Worm (Caenorhabditis elegans) whole organism, L4 larva: ENCODE data around the gene mig-22.

Experiments
- D1046.2 ChIP-seq: fragments of 200-800 bp; sonication (Bioruptor generic); IDR thresholded peaks from 2 replicates; pipeline ENCODE4 v1.3.6; 2022; ENCODE audit warnings: missing genetic modification characterization, missing compliant biosample characterization
- F26F4.8 ChIP-seq: fragments of 200-800 bp; sonication (Bioruptor generic); conservative IDR thresholded peaks from 2 replicates; pipeline ENCODE4 v1.3.6; 2022; ENCODE audit warnings: missing genetic modification characterization, missing compliant biosample characterization
- F37D6.2 ChIP-seq: sonication (generic microtip); optimal IDR thresholded peaks from 2 replicates; lab custom pipeline; 2016; ENCODE audit warnings: mild to moderate bottlenecking, missing genetic modification characterization, missing compliant biosample characterization
- F44E2.7 ChIP-seq: fragments of 200-800 bp; sonication (Bioruptor generic); IDR thresholded peaks from 2 replicates; pipeline ENCODE4 v2.1.2; 2022; ENCODE audit warnings: missing genetic modification characterization, missing compliant biosample characterization
- F49E8.2 ChIP-seq: sonication (generic microtip); optimal IDR thresholded peaks from 2 replicates; lab custom pipeline; 2016; ENCODE audit warnings: missing compliant biosample characterization, mild to moderate bottlenecking, missing genetic modification characterization, borderline replicate concordance
- T20F7.1 ChIP-seq: fragments of 200-800 bp; sonication (Bioruptor generic); optimal IDR thresholded peaks from 2 replicates; lab custom pipeline; 2018; ENCODE audit warnings: mild to moderate bottlenecking, missing genetic modification characterization, missing compliant biosample characterization
- T26A8.4 ChIP-seq: fragments of 200-800 bp; sonication (Bioruptor generic); IDR thresholded peaks from 2 replicates; pipeline ENCODE4 v1.3.6; 2022; ENCODE audit warnings: missing genetic modification characterization, missing compliant biosample characterization
- aha-1 ChIP-seq: fragments of 150-350 bp; peaks from one replicate; lab custom pipeline; 2014; ENCODE audit warnings: missing biosample characterization, missing genetic modification characterization
- aly-2 ChIP-seq: sonication (generic microtip); optimal IDR thresholded peaks from 2 replicates; lab custom pipeline; 2018; ENCODE audit warnings: missing biosample characterization, missing genetic modification characterization
- ceh-44 ChIP-seq: fragments of 200-800 bp; sonication (Bioruptor generic); IDR thresholded peaks from 2 replicates; pipeline ENCODE4 v1.3.6; 2022; ENCODE audit warnings: missing genetic modification reagents, missing genetic modification characterization, missing compliant biosample characterization
- ceh-62 ChIP-seq: sonication (generic microtip); optimal IDR thresholded peaks from 2 replicates; lab custom pipeline; 2017; ENCODE audit warnings: missing biosample characterization, missing genetic modification characterization
- ces-1 ChIP-seq: fragments of 150-350 bp; sonication (generic microtip); optimal IDR thresholded peaks from 4 replicates; lab custom pipeline; 2014; ENCODE audit warnings: missing biosample characterization, missing genetic modification reagents, missing genetic modification characterization
- ctbp-1 ChIP-seq: fragments of 200-800 bp; sonication (Bioruptor generic); IDR thresholded peaks from 2 replicates; pipeline ENCODE4 v1.3.6; 2022; ENCODE audit warnings: missing genetic modification reagents, missing genetic modification characterization, missing compliant biosample characterization
- daf-16 ChIP-seq, 3 experiments: sonication (generic microtip); optimal IDR thresholded peaks; 2 replicates each; lab custom pipeline; 2016 to 2017; ENCODE audit warnings: missing genetic modification characterization in 3 of 3, missing genetic modification reagents in 3 of 3, mild to moderate bottlenecking in 2 of 3, missing compliant biosample characterization in 2 of 3, missing biosample characterization in 1 of 3, moderate library complexity in 1 of 3
- daf-8 ChIP-seq: fragments of 200-800 bp; sonication (Bioruptor generic); IDR thresholded peaks from 2 replicates; pipeline ENCODE4 v1.3.6; 2022; ENCODE audit warnings: missing genetic modification characterization, missing compliant biosample characterization
- dmd-6 ChIP-seq: fragments of 200-800 bp; sonication (Bioruptor generic); IDR thresholded peaks from 2 replicates; pipeline ENCODE4 v1.3.6; 2022; ENCODE audit warnings: missing genetic modification reagents, missing genetic modification characterization, missing compliant biosample characterization
- dmd-8 ChIP-seq: fragments of 200-800 bp; sonication (Bioruptor generic); IDR thresholded peaks from 2 replicates; pipeline ENCODE4 v1.3.6; 2022; ENCODE audit warnings: missing genetic modification characterization, missing compliant biosample characterization
- dpl-1 ChIP-seq: fragments of 150-350 bp; optimal IDR thresholded peaks from 2 replicates; lab custom pipeline; 2014; ENCODE audit warnings: missing biosample characterization, missing genetic modification reagents, missing genetic modification characterization
- duxl-1 ChIP-seq: sonication (generic microtip); optimal IDR thresholded peaks from 2 replicates; lab custom pipeline; 2016; ENCODE audit warnings: mild to moderate bottlenecking, missing genetic modification characterization, moderate library complexity, missing compliant biosample characterization; ENCODE audit not compliant: poor library complexity
- egl-27 ChIP-seq: sonication (generic microtip); optimal IDR thresholded peaks from 3 replicates; lab custom pipeline; 2017; ENCODE audit warnings: missing biosample characterization, missing genetic modification reagents, missing genetic modification characterization
- egl-43 ChIP-seq: fragments of 200-800 bp; sonication (Bioruptor generic); IDR thresholded peaks from 2 replicates; pipeline ENCODE4 v1.3.6; 2022; ENCODE audit warnings: missing genetic modification reagents, missing genetic modification characterization, missing compliant biosample characterization
- fkh-10 ChIP-seq: fragments of 150-350 bp; optimal IDR thresholded peaks from 2 replicates; lab custom pipeline; 2014; ENCODE audit warnings: missing biosample characterization, missing genetic modification reagents, missing genetic modification characterization
- hlh-30 ChIP-seq: sonication (generic microtip); optimal IDR thresholded peaks from 2 replicates; lab custom pipeline; 2017; ENCODE audit warnings: antibody characterized with exemption, mild to moderate bottlenecking, missing genetic modification characterization, missing compliant biosample characterization; ENCODE audit not compliant: insufficient read depth
- hmg-1.1 ChIP-seq: fragments of 200-800 bp; sonication (Bioruptor generic); IDR thresholded peaks from 2 replicates; pipeline ENCODE4 v1.3.6; 2022; ENCODE audit warnings: missing genetic modification reagents, missing genetic modification characterization, missing compliant biosample characterization
- lin-13 ChIP-seq: fragments of 150-350 bp; optimal IDR thresholded peaks from 2 replicates; lab custom pipeline; 2014; ENCODE audit warnings: missing biosample characterization, missing genetic modification reagents, missing genetic modification characterization
- lir-3 ChIP-seq: sonication (generic microtip); optimal IDR thresholded peaks from 2 replicates; lab custom pipeline; 2016; ENCODE audit warnings: mild to moderate bottlenecking, missing genetic modification characterization, missing compliant biosample characterization
- madf-9 ChIP-seq: fragments of 200-800 bp; sonication (Bioruptor generic); conservative IDR thresholded peaks from 2 replicates; pipeline ENCODE4 v1.3.6; 2022; ENCODE audit warnings: missing genetic modification reagents, missing genetic modification characterization, missing compliant biosample characterization
- mep-1 ChIP-seq: fragments of 150-350 bp; sonication (generic microtip); optimal IDR thresholded peaks from 3 replicates; lab custom pipeline; 2014; ENCODE audit warnings: missing biosample characterization, missing genetic modification characterization
- mes-2 ChIP-seq: sonication (generic microtip); optimal IDR thresholded peaks from 2 replicates; lab custom pipeline; 2016; ENCODE audit warnings: missing genotype, mild to moderate bottlenecking, missing genetic modification characterization, missing compliant biosample characterization; ENCODE audit not compliant: poor library complexity, severe bottlenecking
- mxl-2 ChIP-seq: fragments of 200-800 bp; sonication (Bioruptor generic); conservative IDR thresholded peaks from 2 replicates; pipeline ENCODE4 v1.3.6; 2022; ENCODE audit warnings: missing genetic modification reagents, missing genetic modification characterization, missing compliant biosample characterization
- mxl-3 ChIP-seq: fragments of 200-800 bp; sonication (Bioruptor generic); optimal IDR thresholded peaks from 2 replicates; lab custom pipeline; 2018; ENCODE audit warnings: mild to moderate bottlenecking, missing genetic modification characterization, missing compliant biosample characterization
- nhr-102 ChIP-seq: sonication (generic microtip); optimal IDR thresholded peaks from 2 replicates; lab custom pipeline; 2016; ENCODE audit warnings: mild to moderate bottlenecking, missing genetic modification characterization, moderate library complexity, missing compliant biosample characterization
- nhr-111 ChIP-seq: fragments of 200-800 bp; sonication (Bioruptor generic); optimal IDR thresholded peaks from 2 replicates; lab custom pipeline; 2018; ENCODE audit warnings: mild to moderate bottlenecking, missing genetic modification characterization, missing compliant biosample characterization
- nhr-6 ChIP-seq: fragments of 150-350 bp; optimal IDR thresholded peaks from 2 replicates; lab custom pipeline; 2014; ENCODE audit warnings: missing biosample characterization, missing genetic modification characterization
- nhr-77 ChIP-seq: fragments of 150-350 bp; optimal IDR thresholded peaks from 2 replicates; lab custom pipeline; 2014; ENCODE audit warnings: missing biosample characterization, missing genetic modification characterization
- pqm-1 ChIP-seq: sonication (generic microtip); optimal IDR thresholded peaks from 2 replicates; lab custom pipeline; 2017; ENCODE audit warnings: missing biosample characterization, missing genetic modification characterization
- sdz-12 ChIP-seq: fragments of 200-800 bp; sonication (Bioruptor generic); optimal IDR thresholded peaks from 2 replicates; lab custom pipeline; 2018; ENCODE audit warnings: mild to moderate bottlenecking, missing genetic modification characterization, missing compliant biosample characterization
- set-16 ChIP-seq: fragments of 200-800 bp; sonication (Bioruptor generic); IDR thresholded peaks from 2 replicates; pipeline ENCODE4 v1.3.6; 2022; ENCODE audit warnings: missing genetic modification reagents, missing genetic modification characterization, missing compliant biosample characterization
- skn-1 ChIP-seq: fragments of 150-350 bp; optimal IDR thresholded peaks from 2 replicates; lab custom pipeline; 2014; ENCODE audit warnings: missing biosample characterization, missing genetic modification characterization
- snpc-1.2 ChIP-seq: fragments of 200-800 bp; sonication (Bioruptor generic); IDR thresholded peaks from 2 replicates; pipeline ENCODE4 v1.3.6; 2022; ENCODE audit warnings: missing genetic modification reagents, missing genetic modification characterization, missing compliant biosample characterization
- spr-1 ChIP-seq: sonication (generic microtip); optimal IDR thresholded peaks from 2 replicates; lab custom pipeline; 2016; ENCODE audit warnings: mild to moderate bottlenecking, missing genetic modification characterization, missing compliant biosample characterization
- tag-97 ChIP-seq: fragments of 200-800 bp; sonication (Bioruptor generic); IDR thresholded peaks from 2 replicates; pipeline ENCODE4 v1.3.6; 2022; ENCODE audit warnings: missing genetic modification characterization, missing compliant biosample characterization
- unc-130 ChIP-seq: sonication (generic microtip); optimal IDR thresholded peaks from 2 replicates; lab custom pipeline; 2016; ENCODE audit warnings: missing genetic modification reagents, missing genetic modification characterization, missing compliant biosample characterization
- unc-62 ChIP-seq, 3 experiments: fragments of 150-350 bp in 1 of 3; sonication (generic microtip); optimal IDR thresholded peaks in 2 of 3; peaks in 1 of 3; 1 replicate in 1 of 3; 2 replicates in 2 of 3; lab custom pipeline; 2014 to 2017; ENCODE audit warnings: missing biosample characterization in 3 of 3, missing genetic modification characterization in 3 of 3, missing genetic modification reagents in 3 of 3, missing genotype in 1 of 3
- vab-7 ChIP-seq: fragments of 200-800 bp; sonication (Bioruptor generic); IDR thresholded peaks from 2 replicates; pipeline ENCODE4 v1.3.6; 2022; ENCODE audit warnings: missing genetic modification reagents, missing genetic modification characterization, missing compliant biosample characterization
- zag-1 ChIP-seq: fragments of 150-350 bp; optimal IDR thresholded peaks from 2 replicates; lab custom pipeline; 2014; ENCODE audit warnings: missing biosample characterization, missing genetic modification characterization
- zfp-3 ChIP-seq: fragments of 200-800 bp; sonication (Bioruptor generic); conservative IDR thresholded peaks from 2 replicates; pipeline ENCODE4 v1.3.6; 2022; ENCODE audit warnings: missing genetic modification reagents, missing genetic modification characterization, missing compliant biosample characterization
- zip-2 ChIP-seq: fragments of 150-350 bp; optimal IDR thresholded peaks from 2 replicates; lab custom pipeline; 2014; ENCODE audit warnings: missing biosample characterization, missing genetic modification characterization
- ztf-11 ChIP-seq: fragments of 150-350 bp; optimal IDR thresholded peaks from 2 replicates; lab custom pipeline; 2014; ENCODE audit warnings: missing biosample characterization, missing genetic modification characterization
- ztf-7 ChIP-seq: fragments of 150-350 bp; optimal IDR thresholded peaks from 2 replicates; lab custom pipeline; 2014; ENCODE audit warnings: missing biosample characterization, missing genetic modification characterization

The mig-22 gene

ce11 chrIII:8741276-8741860 is 25.8 kb downstream of the mig-22 start, which contains the start of gene pdhk-2 (continued):
- TF ChIP-seq aly-2 (tag; lab: Kevin White, UChicago) (no peak), aha-1 (tag; lab: Kevin White, UChicago) (peak; percentile 92), mxl-3 (peak; percentile 87), snpc-1.2 (GFP tag; lab: Robert Waterston, UW) (no peak; the same call in 1 of the 2 replicates), unc-130 (GFP tag; lab: Kevin White, UChicago) (peak; percentile 53), mes-2 (tag; lab: Kevin White, UChicago) (peak; percentile 91), T26A8.4 (GFP tag; lab: Robert Waterston, UW) (peak; percentile 93), lir-3 (tag; lab: Kevin White, UChicago) (peak; percentile 43), vab-7 (GFP tag; lab: Robert Waterston, UW) (0 out of 2 replicates have a peak, but pooled peaks have one; percentile 51), spr-1 (peak; percentile 86), pqm-1 (tag; lab: Kevin White, UChicago) (no peak), sdz-12 (GFP tag; lab: Kevin White, UChicago) (no peak), F49E8.2 (tag; lab: Kevin White, UChicago) (peak; percentile 73), ceh-62 (no peak), nhr-111 (GFP tag; lab: Kevin White, UChicago) (no peak), mxl-2 (GFP tag; lab: Robert Waterston, UW) (no peak), nhr-6 (tag; lab: Kevin White, UChicago) (peak; percentile 90), madf-9 (GFP tag; lab: Robert Waterston, UW) (peak; percentile 72), egl-43 (GFP tag; lab: Robert Waterston, UW) (no peak), F44E2.7 (GFP tag; lab: Robert Waterston, UW) (no peak), ztf-11 (tag; lab: Kevin White, UChicago) (no peak), skn-1 (tag; lab: Kevin White, UChicago) (no peak), dmd-8 (GFP tag; lab: Robert Waterston, UW) (peak; percentile 61; the same call in 1 of the 2 replicates), ztf-7 (tag; lab: Kevin White, UChicago) (peak; percentile 78), ctbp-1 (peak; percentile 90), D1046.2 (no peak), ces-1 (GFP tag; lab: Kevin White, UChicago) (no peak), dmd-6 (GFP tag; lab: Robert Waterston, UW) (peak; percentile 94), lin-13 (GFP tag; lab: Kevin White, UChicago) (peak; percentile 82), nhr-77 (tag; lab: Kevin White, UChicago) (peak; percentile 73), T20F7.1 (GFP tag; lab: Kevin White, UChicago) (peak; percentile 89), zip-2 (tag; lab: Kevin White, UChicago) (peak; percentile 65), daf-16 (GFP tag; optimal IDR thresholded peaks at IDR 0.05; lab: Kevin White, UChicago) (peak in 1 of 2 experiments; percentile 74), daf-16 (tag; optimal IDR thresholded peaks at IDR 0.05; lab: Kevin White, UChicago) (peak; percentile 68), egl-27 (no peak), duxl-1 (peak; percentile 86), unc-62 (GFP tag; optimal IDR thresholded peaks at IDR 0.05 in 1 of 2; lab: Kevin White, UChicago) (peak in 1 of 2 experiments; percentile 98), unc-62 (tag; optimal IDR thresholded peaks at IDR 0.05; lab: Kevin White, UChicago) (no peak), nhr-102 (peak; percentile 91), F37D6.2 (tag; lab: Kevin White, UChicago) (peak; percentile 88), ceh-44 (GFP tag; lab: Robert Waterston, UW) (0 out of 2 replicates have a peak, but pooled peaks have one; percentile 43), hmg-1.1 (GFP tag; lab: Robert Waterston, UW) (peak; percentile 91), fkh-10 (GFP tag; lab: Kevin White, UChicago) (peak; percentile 59), set-16 (GFP tag; lab: Robert Waterston, UW) (peak; percentile 49; the same call in 1 of the 2 replicates), mep-1 (tag; lab: Kevin White, UChicago) (peak; percentile 96), daf-8 (GFP tag; lab: Robert Waterston, UW) (no peak), tag-97 (GFP tag; lab: Robert Waterston, UW) (no peak), zag-1 (no peak), hlh-30 (tag; lab: Kevin White, UChicago) (peak; percentile 87), dpl-1 (GFP tag; lab: Kevin White, UChicago) (peak; percentile 99), F26F4.8 (GFP tag; lab: Robert Waterston, UW) (no peak), zfp-3 (GFP tag; lab: Robert Waterston, UW) (peak; percentile 92)
